Fruit fly (Drosophila melanogaster): ENCODE results near the gene CG13674.

CG13674 gene

DNA sequence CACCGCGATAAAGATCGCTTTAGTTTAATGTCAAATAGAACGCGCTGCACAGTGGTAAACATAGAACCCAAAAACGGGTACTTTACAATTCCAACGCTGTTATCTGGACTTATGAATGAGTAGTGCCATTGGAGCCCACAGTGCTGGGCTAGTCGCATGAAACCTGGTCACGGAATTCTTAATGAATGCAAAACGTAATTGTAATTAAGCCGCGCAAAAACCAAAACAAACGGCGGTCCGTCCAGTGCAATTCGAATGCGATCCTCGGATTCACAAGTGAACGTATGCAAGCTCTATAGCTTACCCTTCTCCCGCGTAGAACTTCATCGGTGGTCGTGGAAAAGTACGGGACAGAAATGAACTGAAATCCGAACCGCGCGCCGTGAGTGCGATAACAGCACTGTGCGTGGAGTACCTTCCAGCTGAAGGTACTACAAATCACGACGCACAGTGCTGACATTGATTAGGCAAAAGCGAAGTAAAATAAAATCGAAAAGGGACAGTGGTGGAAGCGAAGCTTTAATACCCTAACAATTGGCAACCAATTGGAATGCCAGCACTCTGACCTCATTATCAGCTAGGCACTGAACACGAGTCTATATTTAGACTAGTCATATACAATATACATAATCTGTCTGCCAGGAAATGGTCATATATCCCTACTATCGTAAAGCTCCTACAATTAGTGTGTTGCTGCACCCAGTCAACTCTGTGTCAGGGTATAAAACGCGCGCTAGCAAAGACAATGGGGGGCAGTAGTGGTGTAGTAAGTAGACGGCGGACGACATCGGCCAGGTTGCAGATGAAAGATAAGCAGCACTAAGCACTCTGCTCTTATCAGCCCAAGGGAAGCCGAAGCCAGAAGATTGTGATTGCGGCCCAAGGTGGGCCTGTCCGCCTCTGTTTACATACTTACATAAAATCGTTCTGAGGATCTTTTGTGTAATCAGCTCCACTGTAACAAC, 33.2 kb downstream of the CG13674 start (continued):
- TF ChIP-seq hbn (GFP tag; IDR thresholded peaks at IDR 0.05; ENCODE audit: partially characterized antibody) (no peak), Sox100B (GFP tag; optimal IDR thresholded peaks at IDR 0.05) (peak; percentile 6), ash1 (GFP tag; optimal IDR thresholded peaks at IDR 0.05) (no peak), jumu (GFP tag; optimal IDR thresholded peaks at IDR 0.05) (peak; percentile 42), dmrt99B (tag; optimal IDR thresholded peaks at IDR 0.05) (no peak), Vsx1 (GFP tag; optimal IDR thresholded peaks at IDR 0.05) (peak; percentile 47), vnd (GFP tag; IDR thresholded peaks at IDR 0.05; ENCODE audit: partially characterized antibody) (no peak), sna (GFP tag; IDR thresholded peaks at IDR 0.05; ENCODE audit: partially characterized antibody) (no peak), sug (tag; optimal IDR thresholded peaks at IDR 0.05) (peak; percentile 100), CG7987 (GFP tag; optimal IDR thresholded peaks at IDR 0.05) (peak; percentile 96), CG12104 (GFP tag; optimal IDR thresholded peaks at IDR 0.05) (peak; percentile 38), trh (GFP tag; optimal IDR thresholded peaks at IDR 0.05) (no peak), da (GFP tag; optimal IDR thresholded peaks at IDR 0.05) (no peak), Aef1 (GFP tag; IDR thresholded peaks at IDR 0.05) (peak; percentile 51), CG17328 (GFP tag; IDR thresholded peaks at IDR 0.05) (no peak), Dip3 (GFP tag; optimal IDR thresholded peaks at IDR 0.05) (peak; percentile 58), CG43689 (GFP tag; IDR thresholded peaks at IDR 0.05) (no peak), CG8281 (tag; optimal IDR thresholded peaks at IDR 0.05) (no peak), NFAT (GFP tag; IDR thresholded peaks at IDR 0.05) (no peak), CG3995 (GFP tag; optimal IDR thresholded peaks at IDR 0.05) (peak; percentile 68), CG2116 (GFP tag; optimal IDR thresholded peaks at IDR 0.05) (no peak), p53 (GFP tag; optimal IDR thresholded peaks at IDR 0.05) (peak; percentile 18), pb (GFP tag; optimal IDR thresholded peaks at IDR 0.05) (peak; percentile 31), CG10654 (GFP tag; optimal IDR thresholded peaks at IDR 0.05) (no peak), row (GFP tag; IDR thresholded peaks at IDR 0.05) (peak; percentile 97), lola (GFP tag; optimal IDR thresholded peaks at IDR 0.05) (no peak), mam (GFP tag; optimal IDR thresholded peaks at IDR 0.05) (peak; percentile 76), tx (GFP tag; optimal IDR thresholded peaks at IDR 0.05) (peak; percentile 13), ttk (GFP tag; IDR thresholded peaks at IDR 0.05) (no peak), Mes4 (GFP tag; optimal IDR thresholded peaks at IDR 0.05) (peak; percentile 63), CG7839 (tag; optimal IDR thresholded peaks at IDR 0.05) (peak; percentile 58), CG14050 (GFP tag; IDR thresholded peaks at IDR 0.05) (0 out of 3 replicates have a peak, but pooled peaks have one; percentile 16), CG4854 (GFP tag; optimal IDR thresholded peaks at IDR 0.05) (no peak), CG16779 (GFP tag; IDR thresholded peaks at IDR 0.05) (no peak), Adf1 (GFP tag; IDR thresholded peaks at IDR 0.05) (no peak), CG34376 (GFP tag; optimal IDR thresholded peaks at IDR 0.05) (peak; percentile 97), CG4360 (GFP tag; IDR thresholded peaks at IDR 0.05) (no peak), dmrt11E (tag; optimal IDR thresholded peaks at IDR 0.05) (no peak), CG6272 (GFP tag; IDR thresholded peaks at IDR 0.05) (peak; percentile 46; the same call in 1 of the 2 replicates), CG2875 (GFP tag; optimal IDR thresholded peaks at IDR 0.05) (no peak), stwl (tag; optimal IDR thresholded peaks at IDR 0.05) (no peak), bsh (GFP tag; optimal IDR thresholded peaks at IDR 0.05) (peak in 1 of 2 experiments; percentile 34), Gsc (GFP tag; IDR thresholded peaks at IDR 0.05) (peak; percentile 30; the same call in 1 of the 2 replicates), CG2712 (tag; optimal IDR thresholded peaks at IDR 0.05) (peak; percentile 42), luna (GFP tag; optimal IDR thresholded peaks at IDR 0.05) (peak; percentile 1), Doc3 (GFP tag; IDR thresholded peaks at IDR 0.05; ENCODE audit: partially characterized antibody) (no peak), sens-2 (GFP tag; IDR thresholded peaks at IDR 0.05) (peak; percentile 86), ranshi (GFP tag; IDR thresholded peaks at IDR 0.05) (peak; percentile 30; the same call in 1 of the 2 replicates)

All from whole organism, embryonic.